Fruit fly (Drosophila melanogaster): ENCODE measurements around the gene Parg.

Gene Parg

DNA sequence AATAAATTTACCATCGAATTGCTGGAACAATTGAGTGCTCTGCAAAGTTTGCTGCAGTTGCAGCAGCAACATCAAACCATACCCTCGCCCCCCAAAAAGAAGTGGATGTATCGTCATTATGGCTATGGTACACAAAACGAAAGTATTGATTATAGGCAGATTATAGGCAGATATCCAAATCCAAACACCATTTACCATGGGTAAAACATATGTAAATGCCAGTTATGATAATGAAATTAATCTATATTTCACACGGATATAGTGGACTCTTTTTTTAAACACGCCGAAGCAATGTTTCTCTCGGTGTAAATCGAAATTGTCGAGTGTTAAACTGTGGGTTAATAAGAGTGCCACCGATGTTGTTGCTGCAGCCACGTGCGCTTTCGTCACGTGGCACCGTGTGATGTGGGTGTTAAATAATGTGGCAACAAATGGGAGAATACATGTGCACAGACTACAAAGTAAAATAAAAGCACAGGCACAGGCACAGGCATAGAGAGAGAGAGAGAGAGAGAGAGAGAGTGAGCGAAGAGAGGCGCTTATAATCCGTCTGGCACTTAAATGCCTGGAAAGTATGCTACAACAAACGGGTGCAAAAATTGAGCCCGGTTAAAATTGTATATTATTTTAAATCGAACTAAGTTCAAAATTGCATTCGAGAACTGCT is 25.4 kb upstream of the Parg start:
- TF ChIP-seq rgr (GFP tag; optimal IDR thresholded peaks at IDR 0.05) (peak; percentile 30), Dif (GFP tag; optimal IDR thresholded peaks at IDR 0.05; ENCODE audit: partially characterized antibody) (peak; percentile 22), Hr83 (GFP tag; optimal IDR thresholded peaks at IDR 0.05; ENCODE audit: poor library complexity, severe bottlenecking) (no peak), usp (GFP tag; optimal IDR thresholded peaks at IDR 0.05) (no peak), OdsH (GFP tag; optimal IDR thresholded peaks at IDR 0.05) (peak; percentile 10), Vsx2 (GFP tag; optimal IDR thresholded peaks at IDR 0.05; ENCODE audit: partially characterized antibody) (no peak), fru (GFP tag; optimal IDR thresholded peaks at IDR 0.05) (peak; percentile 25), foxo (GFP tag; optimal IDR thresholded peaks at IDR 0.05) (peak in 1 of 2 experiments; percentile 29), sage (GFP tag; optimal IDR thresholded peaks at IDR 0.05) (no peak), Hnf4 (GFP tag; optimal IDR thresholded peaks at IDR 0.05) (peak; percentile 22), lola (GFP tag; optimal IDR thresholded peaks at IDR 0.05) (no peak), h (GFP tag; optimal IDR thresholded peaks at IDR 0.05) (peak; percentile 1), dl (GFP tag; optimal IDR thresholded peaks at IDR 0.05; ENCODE audit: insufficient read depth in 1 of 2, partially characterized antibody in 2 of 2) (peak in 1 of 2 experiments; percentile 27), ey (GFP tag; optimal IDR thresholded peaks at IDR 0.05) (peak; percentile 9), Abd-B (GFP tag; optimal IDR thresholded peaks at IDR 0.05) (no peak)

DNA sequence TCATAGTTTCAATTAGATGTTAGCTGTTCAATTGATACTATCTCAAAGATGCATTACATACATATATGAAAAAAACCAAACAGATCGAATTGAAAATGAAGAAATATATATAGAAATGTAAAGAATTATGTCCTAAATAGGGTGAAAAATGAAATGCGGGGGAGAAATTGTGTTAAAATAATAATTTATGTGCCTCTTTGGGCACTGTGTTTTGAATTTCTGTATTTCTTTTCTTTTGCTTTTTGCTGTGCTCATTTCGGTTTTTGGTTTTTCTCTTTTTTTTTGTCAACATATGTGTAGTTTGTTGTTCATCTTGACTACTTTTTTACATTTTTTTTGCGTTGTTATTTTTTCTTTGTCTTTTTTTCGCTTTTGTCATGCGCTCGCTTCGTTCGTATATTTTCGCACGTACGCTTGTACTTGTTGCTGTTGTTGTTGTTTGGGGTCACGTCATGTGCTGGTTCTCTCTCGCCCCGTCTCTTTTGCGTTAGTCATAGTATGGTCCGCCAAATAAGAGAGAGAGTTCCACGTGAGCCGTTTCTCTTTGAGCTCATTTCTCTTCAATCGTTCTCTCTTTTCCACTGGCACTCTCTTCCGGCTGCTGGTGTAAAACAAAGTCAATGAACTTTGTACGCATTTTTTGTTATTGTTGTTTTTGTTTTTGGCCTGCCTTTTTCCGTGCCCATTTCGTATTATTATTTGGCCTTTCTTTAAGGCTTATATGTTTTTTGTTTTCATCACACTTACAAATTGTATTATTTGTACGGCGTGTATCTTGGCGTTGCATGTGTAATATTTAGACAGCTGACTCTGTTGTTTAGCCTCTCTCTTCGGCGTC is 24.1 kb upstream of the Parg start:
- peak; percentile 86 for TF ChIP-seq psq (GFP tag; optimal IDR thresholded peaks at IDR 0.05)
- peak; percentile 35 for TF ChIP-seq Hr83 (GFP tag; optimal IDR thresholded peaks at IDR 0.05; ENCODE audit: poor library complexity, severe bottlenecking)
- peak; percentile 64 for TF ChIP-seq Hnf4 (GFP tag; optimal IDR thresholded peaks at IDR 0.05)
- no peak for TF ChIP-seq pan (optimal IDR thresholded peaks at IDR 0.05)
- TF ChIP-seq CG9705 (GFP tag; optimal IDR thresholded peaks at IDR 0.05), result no peak
- TF ChIP-seq dl (GFP tag; optimal IDR thresholded peaks at IDR 0.05; ENCODE audit: insufficient read depth in 1 of 2, partially characterized antibody in 2 of 2), result peak; percentile 46 to 86
- TF ChIP-seq tai (GFP tag; optimal IDR thresholded peaks at IDR 0.05), result no peak
- TF ChIP-seq Myc (optimal IDR thresholded peaks at IDR 0.05), result no peak
- TF ChIP-seq Sp1 (GFP tag; optimal IDR thresholded peaks at IDR 0.05), result peak; percentile 87
- no peak for TF ChIP-seq sv (GFP tag; optimal IDR thresholded peaks at IDR 0.05)
- peak; percentile 53 for TF ChIP-seq h (GFP tag; optimal IDR thresholded peaks at IDR 0.05)
- no peak for TF ChIP-seq Jra (GFP tag; optimal IDR thresholded peaks at IDR 0.05)
- no peak for TF ChIP-seq GATAd (GFP tag; optimal IDR thresholded peaks at IDR 0.05)
- TF ChIP-seq HLH106 (tag; optimal IDR thresholded peaks at IDR 0.05), result peak; percentile 79
- no peak for TF ChIP-seq CG32264 (GFP tag; optimal IDR thresholded peaks at IDR 0.05)
- TF ChIP-seq Dif (GFP tag; optimal IDR thresholded peaks at IDR 0.05; ENCODE audit: partially characterized antibody), result peak; percentile 86
- no peak for TF ChIP-seq Mio (GFP tag; optimal IDR thresholded peaks at IDR 0.05)
- TF ChIP-seq ey (GFP tag; optimal IDR thresholded peaks at IDR 0.05), result peak; percentile 70
- no peak for TF ChIP-seq lola (GFP tag; optimal IDR thresholded peaks at IDR 0.05)
- TF ChIP-seq Abd-B (GFP tag; optimal IDR thresholded peaks at IDR 0.05), result no peak
- no peak for TF ChIP-seq Hr78 (GFP tag; optimal IDR thresholded peaks at IDR 0.05)
- peak; percentile 37 for TF ChIP-seq sage (GFP tag; optimal IDR thresholded peaks at IDR 0.05)
- peak; percentile 77 for TF ChIP-seq OdsH (GFP tag; optimal IDR thresholded peaks at IDR 0.05)
- TF ChIP-seq dsf (GFP tag; optimal IDR thresholded peaks at IDR 0.05; ENCODE audit: borderline replicate concordance), result no peak
- TF ChIP-seq fru (GFP tag; optimal IDR thresholded peaks at IDR 0.05), result peak; percentile 76
- TF ChIP-seq foxo (GFP tag; optimal IDR thresholded peaks at IDR 0.05), result peak in 1 of 2 experiments; percentile 86
- peak; percentile 29 for TF ChIP-seq brk (GFP tag; optimal IDR thresholded peaks at IDR 0.05)
- TF ChIP-seq Rel (GFP tag; optimal IDR thresholded peaks at IDR 0.05), result no peak
- TF ChIP-seq Rel (tag; optimal IDR thresholded peaks at IDR 0.05), result peak; percentile 20
- no peak for TF ChIP-seq Dfd (GFP tag; optimal IDR thresholded peaks at IDR 0.05)
- no peak for TF ChIP-seq Vsx2 (GFP tag; optimal IDR thresholded peaks at IDR 0.05; ENCODE audit: partially characterized antibody)
- TF ChIP-seq br (GFP tag; optimal IDR thresholded peaks at IDR 0.05), result peak; percentile 44
- peak; percentile 24 for TF ChIP-seq woc (GFP tag; optimal IDR thresholded peaks at IDR 0.05)
- no peak for TF ChIP-seq jim (GFP tag; optimal IDR thresholded peaks at IDR 0.05)
- no peak for TF ChIP-seq usp (GFP tag; optimal IDR thresholded peaks at IDR 0.05)
- no peak for TF ChIP-seq N (GFP tag; optimal IDR thresholded peaks at IDR 0.05)
- TF ChIP-seq rgr (GFP tag; optimal IDR thresholded peaks at IDR 0.05), result peak; percentile 83
- peak; percentile 81 for TF ChIP-seq CrebA (GFP tag; optimal IDR thresholded peaks at IDR 0.05; ENCODE audit: borderline replicate concordance)
- TF ChIP-seq dmrt93B (GFP tag; optimal IDR thresholded peaks at IDR 0.05), result no peak
